Fruit fly (Drosophila melanogaster) whole organism, embryonic: ENCODE measurements around the gene CG14960.

Source experiments
- Atf-2 ChIP-seq: fragments of 200-800 bp; sonication (Bioruptor generic); optimal IDR thresholded peaks from 2 replicates; lab custom pipeline; 2016; ENCODE audit warnings: missing biosample characterization, missing genetic modification characterization
- Awh ChIP-seq: fragments of 200-800 bp; sonication (Bioruptor generic); IDR thresholded peaks from 2 replicates; pipeline ENCODE4, ENCODE4 v1.3.6; 2022; ENCODE audit warnings: missing biosample characterization, missing genetic modification characterization
- CG1024 ChIP-seq: fragments of 200-800 bp; sonication (Bioruptor generic); IDR thresholded peaks from 2 replicates; pipeline ENCODE4 v1.3.6; 2022; ENCODE audit warnings: missing biosample characterization, missing genetic modification characterization
- CG10431 ChIP-seq: fragments of 200-800 bp; sonication (Bioruptor generic); optimal IDR thresholded peaks from 3 replicates; lab custom pipeline; 2018; ENCODE audit warnings: missing biosample characterization, mild to moderate bottlenecking, missing genetic modification characterization
- CG10959 ChIP-seq: fragments of 200-800 bp; sonication (Bioruptor generic); IDR thresholded peaks from 2 replicates; pipeline ENCODE4 v1.3.6; 2022; ENCODE audit warnings: missing biosample characterization, missing genetic modification characterization
- CG11560 ChIP-seq: fragments of 200-800 bp; sonication (Bioruptor generic); IDR thresholded peaks from 3 replicates; pipeline ENCODE4 v1.3.6; 2022; ENCODE audit warnings: missing biosample characterization, missing genetic modification characterization
- CG13424 ChIP-seq: fragments of 200-800 bp; sonication (Bioruptor generic); optimal IDR thresholded peaks from 2 replicates; lab custom pipeline; 2019; ENCODE audit warnings: missing biosample characterization, mild to moderate bottlenecking, missing genetic modification characterization, moderate library complexity
- CG14667 ChIP-seq: fragments of 200-800 bp; sonication (Bioruptor generic); IDR thresholded peaks from 2 replicates; pipeline ENCODE4 v1.3.6; 2022; ENCODE audit warnings: missing biosample characterization, missing genetic modification characterization
- CG14860 ChIP-seq: fragments of 200-800 bp; sonication (Bioruptor generic); IDR thresholded peaks from 3 replicates; pipeline ENCODE4 v1.3.6; 2022; ENCODE audit warnings: missing biosample characterization, missing genetic modification characterization; ENCODE audit not compliant: partially characterized antibody
- CG15073 ChIP-seq: fragments of 200-800 bp; sonication (Bioruptor generic); optimal IDR thresholded peaks from 2 replicates; lab custom pipeline; 2016; ENCODE audit warnings: missing biosample characterization, missing genetic modification characterization
- CG1603 ChIP-seq: fragments of 200-800 bp; sonication (Bioruptor generic); optimal IDR thresholded peaks from 2 replicates; lab custom pipeline; 2019; ENCODE audit warnings: missing biosample characterization, mild to moderate bottlenecking, missing genetic modification characterization, moderate library complexity
- CG17612 ChIP-seq: fragments of 200-800 bp; sonication (Bioruptor generic); IDR thresholded peaks from 2 replicates; pipeline ENCODE4 v1.3.6; 2022; ENCODE audit warnings: missing biosample characterization, missing genetic modification characterization
- CG17802 ChIP-seq: fragments of 200-800 bp; sonication (Bioruptor generic); optimal IDR thresholded peaks from 2 replicates; lab custom pipeline; 2018; ENCODE audit warnings: missing biosample characterization, mild to moderate bottlenecking, missing genetic modification characterization, moderate library complexity
- CG18619 ChIP-seq: fragments of 200-800 bp; sonication (Bioruptor generic); optimal IDR thresholded peaks from 3 replicates; lab custom pipeline; 2017; ENCODE audit warnings: missing biosample characterization, mild to moderate bottlenecking, missing genetic modification characterization
- CG30403 ChIP-seq: fragments of 200-800 bp; sonication (Bioruptor generic); optimal IDR thresholded peaks from 3 replicates; lab custom pipeline; 2016; ENCODE audit warnings: missing biosample characterization, missing genetic modification characterization
- CG3065 ChIP-seq: fragments of 200-800 bp; sonication (Bioruptor generic); optimal IDR thresholded peaks from 2 replicates; lab custom pipeline; 2016; ENCODE audit warnings: missing biosample characterization, missing genetic modification characterization
- CG31365 ChIP-seq: fragments of 200-800 bp; sonication (Bioruptor generic); optimal IDR thresholded peaks from 2 replicates; lab custom pipeline; 2018; ENCODE audit warnings: missing biosample characterization, mild to moderate bottlenecking, missing genetic modification characterization
- CG32532 ChIP-seq: fragments of 200-800 bp; sonication (Bioruptor generic); IDR thresholded peaks from 2 replicates; pipeline ENCODE4 v1.3.6; 2022; ENCODE audit warnings: missing biosample characterization, missing genetic modification characterization
- CG3407 ChIP-seq: fragments of 200-800 bp; sonication (Bioruptor generic); optimal IDR thresholded peaks from 2 replicates; lab custom pipeline; 2018; ENCODE audit warnings: missing biosample characterization, mild to moderate bottlenecking, missing genetic modification characterization
- CG4328 ChIP-seq: fragments of 200-800 bp; sonication (Bioruptor generic); optimal IDR thresholded peaks from 3 replicates; lab custom pipeline; 2017; ENCODE audit warnings: missing biosample characterization, missing genetic modification reagents, missing genetic modification characterization
- CG7357 ChIP-seq: fragments of 200-800 bp; sonication (Bioruptor generic); IDR thresholded peaks from 3 replicates; pipeline ENCODE4 v1.3.6; 2022; ENCODE audit warnings: missing biosample characterization, missing genetic modification characterization
- CG7372 ChIP-seq: fragments of 200-800 bp; sonication (Bioruptor generic); IDR thresholded peaks from 2 replicates; pipeline ENCODE4 v1.3.6; 2022; ENCODE audit warnings: missing biosample characterization, missing genetic modification characterization
- CG7786 ChIP-seq: fragments of 200-800 bp; sonication (Bioruptor generic); optimal IDR thresholded peaks from 2 replicates; lab custom pipeline; 2016; ENCODE audit warnings: missing biosample characterization, missing genetic modification characterization
- CG8089 ChIP-seq: fragments of 200-800 bp; sonication (Bioruptor generic); optimal IDR thresholded peaks from 3 replicates; lab custom pipeline; 2016; ENCODE audit warnings: missing biosample characterization, missing genetic modification characterization
- D19B ChIP-seq: fragments of 200-800 bp; sonication (Bioruptor generic); optimal IDR thresholded peaks from 2 replicates; lab custom pipeline; 2017; ENCODE audit warnings: missing biosample characterization, mild to moderate bottlenecking, missing genetic modification characterization
- Doc2 ChIP-seq: fragments of 200-800 bp; sonication (Bioruptor generic); IDR thresholded peaks from 2 replicates; pipeline ENCODE4 v1.3.6; 2022; ENCODE audit warnings: missing biosample characterization, missing genetic modification characterization
- Dref ChIP-seq: fragments of 200-800 bp; sonication (Bioruptor generic); IDR thresholded peaks from 2 replicates; pipeline ENCODE4 v1.3.6; 2022; ENCODE audit warnings: missing biosample characterization, missing genetic modification characterization
- GATAe ChIP-seq: fragments of 200-800 bp; sonication (Bioruptor generic); conservative IDR thresholded peaks from 2 replicates; pipeline ENCODE4 v1.3.6; 2022; ENCODE audit warnings: missing biosample characterization, missing genetic modification characterization
- Hr39 ChIP-seq: fragments of >200 bp; optimal IDR thresholded peaks from 2 replicates; lab custom pipeline; 2017
- Hr51 ChIP-seq, 2 experiments: fragments of 200-800 bp; sonication (Bioruptor generic); optimal IDR thresholded peaks; 2 replicates in 1 of 2; 3 replicates in 1 of 2; lab custom pipeline; 2016 to 2018; ENCODE audit warnings: missing biosample characterization in 2 of 2, missing genetic modification characterization in 2 of 2, mild to moderate bottlenecking in 1 of 2, moderate library complexity in 1 of 2
- Hsf ChIP-seq: fragments of 200-800 bp; sonication (Bioruptor generic); optimal IDR thresholded peaks from 3 replicates; lab custom pipeline; 2016; ENCODE audit warnings: missing biosample characterization, missing genetic modification characterization
- Mes4 ChIP-seq: fragments of 200-800 bp; sonication (Bioruptor generic); optimal IDR thresholded peaks from 2 replicates; lab custom pipeline; 2016; ENCODE audit warnings: missing biosample characterization, missing genetic modification characterization
- Taf1 ChIP-seq: fragments of 200-800 bp; sonication (Bioruptor generic); IDR thresholded peaks from 2 replicates; pipeline ENCODE4 v1.3.6; 2022; ENCODE audit warnings: missing biosample characterization, missing genetic modification characterization
- az2 ChIP-seq: fragments of 200-800 bp; sonication (Bioruptor generic); optimal IDR thresholded peaks from 3 replicates; lab custom pipeline; 2016; ENCODE audit warnings: missing biosample characterization, missing genetic modification characterization
- bowl ChIP-seq: fragments of 200-800 bp; sonication (Bioruptor generic); IDR thresholded peaks from 2 replicates; pipeline ENCODE4 v1.3.6; 2022; ENCODE audit warnings: missing biosample characterization, missing genetic modification characterization
- chif ChIP-seq, 2 experiments: fragments of 200-800 bp; sonication (Bioruptor generic); optimal IDR thresholded peaks; 3 replicates each; lab custom pipeline; 2016; ENCODE audit warnings: missing biosample characterization in 2 of 2, missing genetic modification characterization in 2 of 2
- dan ChIP-seq: fragments of 200-800 bp; sonication (Bioruptor generic); IDR thresholded peaks from 2 replicates; pipeline ENCODE4 v1.3.6; 2022; ENCODE audit warnings: missing biosample characterization, missing genetic modification characterization
- dm ChIP-seq: fragments of 200-800 bp; sonication (Bioruptor generic); optimal IDR thresholded peaks from 3 replicates; lab custom pipeline; 2016; ENCODE audit warnings: missing biosample characterization, missing genetic modification characterization
- dmrt99B ChIP-seq: fragments of 200-800 bp; sonication (Bioruptor generic); optimal IDR thresholded peaks from 2 replicates; lab custom pipeline; 2018; ENCODE audit warnings: missing biosample characterization, mild to moderate bottlenecking, missing genetic modification characterization, moderate library complexity
- emc ChIP-seq: fragments of 200-800 bp; sonication (Bioruptor generic); optimal IDR thresholded peaks from 2 replicates; lab custom pipeline; 2016; ENCODE audit warnings: missing biosample characterization, missing genetic modification characterization
- grau ChIP-seq: fragments of 200-800 bp; optimal IDR thresholded peaks from 3 replicates; lab custom pipeline; 2019; ENCODE audit warnings: missing biosample characterization, mild to moderate bottlenecking, missing genetic modification characterization, moderate library complexity
- grn ChIP-seq: fragments of 200-800 bp; sonication (Bioruptor generic); optimal IDR thresholded peaks from 3 replicates; lab custom pipeline; 2017; ENCODE audit warnings: missing biosample characterization, missing genetic modification characterization
- hth ChIP-seq: fragments of >200 bp; optimal IDR thresholded peaks from 2 replicates; lab custom pipeline; 2017; ENCODE audit warnings: inconsistent platforms
- ken ChIP-seq: fragments of 200-800 bp; sonication (Bioruptor generic); IDR thresholded peaks from 3 replicates; pipeline ENCODE4 v1.3.6; 2022; ENCODE audit warnings: missing biosample characterization, missing genetic modification characterization
- oc ChIP-seq: fragments of 200-800 bp; sonication (Bioruptor generic); optimal IDR thresholded peaks from 2 replicates; lab custom pipeline; 2018; ENCODE audit warnings: missing biosample characterization, mild to moderate bottlenecking, missing genetic modification characterization, moderate library complexity
- otp ChIP-seq: fragments of 200-800 bp; sonication (Bioruptor generic); IDR thresholded peaks from 3 replicates; pipeline ENCODE4, ENCODE4 v1.3.6; 2022; ENCODE audit warnings: missing biosample characterization, missing genetic modification characterization
- pb ChIP-seq: fragments of 200-800 bp; sonication (Bioruptor generic); optimal IDR thresholded peaks from 3 replicates; lab custom pipeline; 2016; ENCODE audit warnings: missing biosample characterization, missing genetic modification characterization
- pros ChIP-seq: fragments of 200-800 bp; sonication (Bioruptor generic); optimal IDR thresholded peaks from 3 replicates; lab custom pipeline; 2019; ENCODE audit warnings: missing biosample characterization, mild to moderate bottlenecking, missing genetic modification characterization, moderate library complexity
- sens ChIP-seq: fragments of 200-800 bp; sonication (Bioruptor generic); peaks from one replicate; lab custom pipeline; 2016; ENCODE audit warnings: missing biosample characterization, missing genetic modification characterization
- unpg ChIP-seq: fragments of 200-800 bp; sonication (Bioruptor generic); optimal IDR thresholded peaks from 3 replicates; lab custom pipeline; 2018; ENCODE audit warnings: missing biosample characterization, mild to moderate bottlenecking, missing genetic modification characterization, moderate library complexity
- vnd ChIP-seq: fragments of 200-800 bp; sonication (Bioruptor generic); IDR thresholded peaks from 3 replicates; pipeline ENCODE4 v1.3.6; 2022; ENCODE audit warnings: missing biosample characterization, missing genetic modification characterization; ENCODE audit not compliant: partially characterized antibody
- wdn ChIP-seq: fragments of 200-800 bp; sonication (Bioruptor generic); IDR thresholded peaks from 2 replicates; pipeline ENCODE4 v1.3.6; 2022; ENCODE audit warnings: missing biosample characterization, missing genetic modification characterization
- wor ChIP-seq: fragments of 200-800 bp; sonication (Bioruptor generic); IDR thresholded peaks from 2 replicates; pipeline ENCODE4 v1.3.6; 2022; ENCODE audit warnings: missing biosample characterization, missing genetic modification characterization

Gene CG14960

dm6 chr3L:3300345-3300744, 29.5 kb downstream of the CG14960 start:
- TF ChIP-seq CG1603 (tag; lab: Kevin White, UChicago) = peak; percentile 78
- TF ChIP-seq CG11560 (tag; lab: Robert Waterston, UW) = 0 out of 3 replicates have a peak, but pooled peaks have one; percentile 7
- no peak for TF ChIP-seq bowl (GFP tag; lab: Robert Waterston, UW)
- TF ChIP-seq CG15073 (GFP tag; lab: Kevin White, UChicago) = no peak
- peak; percentile 1 for TF ChIP-seq CG18619 (GFP tag; lab: Kevin White, UChicago)
- peak; percentile 62; the same call in 2 of the 3 replicates for TF ChIP-seq otp (GFP tag; lab: Robert Waterston, UW)
- TF ChIP-seq CG3407 (GFP tag; lab: Kevin White, UChicago) = peak; percentile 41
- peak; percentile 51 for TF ChIP-seq grau
- no peak for TF ChIP-seq Taf1
- peak; percentile 55 for TF ChIP-seq CG13424
- peak; percentile 59 for TF ChIP-seq CG3065 (GFP tag; lab: Kevin White, UChicago)
- TF ChIP-seq CG14667 (GFP tag; lab: Robert Waterston, UW) = peak; percentile 56
- no peak for TF ChIP-seq wdn (GFP tag; lab: Robert Waterston, UW)
- peak; percentile 62 for TF ChIP-seq oc
- TF ChIP-seq dan = no peak
- peak; percentile 70; the same call in 2 of the 3 replicates for TF ChIP-seq ken (GFP tag; lab: Robert Waterston, UW)
- TF ChIP-seq unpg (GFP tag; lab: Kevin White, UChicago) = peak; percentile 76
- TF ChIP-seq CG31365 (tag; lab: Kevin White, UChicago) = peak; percentile 15
- peak; percentile 44 for TF ChIP-seq az2
- peak; percentile 46 for TF ChIP-seq Hsf (GFP tag; lab: Kevin White, UChicago)
- TF ChIP-seq sens (GFP tag; lab: Kevin White, UChicago) = peak; percentile 94
- TF ChIP-seq CG7372 = 0 out of 2 replicates have a peak, but pooled peaks have one; percentile 30
- TF ChIP-seq CG17612 (GFP tag; lab: Robert Waterston, UW) = no peak
- peak; percentile 53 for TF ChIP-seq wor
- peak; percentile 29 for TF ChIP-seq CG7786 (GFP tag; lab: Kevin White, UChicago)
- no peak for TF ChIP-seq D19B (GFP tag; lab: Kevin White, UChicago)
- no peak for TF ChIP-seq dm (GFP tag; lab: Kevin White, UChicago)
- no peak for TF ChIP-seq CG4328 (GFP tag; lab: Kevin White, UChicago)
- peak; percentile 1 for TF ChIP-seq Mes4
- no peak for TF ChIP-seq grn (GFP tag; lab: Kevin White, UChicago)
- no peak for TF ChIP-seq CG8089
- TF ChIP-seq GATAe = no peak
- peak; percentile 83 for TF ChIP-seq dmrt99B (tag; lab: Kevin White, UChicago)
- no peak for TF ChIP-seq CG14860
- 0 out of 2 replicates have a peak, but pooled peaks have one; percentile 38 for TF ChIP-seq CG10959 (GFP tag; lab: Robert Waterston, UW)
- TF ChIP-seq CG17802 (tag; lab: Kevin White, UChicago) = peak; percentile 4
- TF ChIP-seq CG7357 = peak; percentile 30; the same call in 1 of the 3 replicates
- TF ChIP-seq Hr39 (lab: Kevin White, UChicago) = no peak
- TF ChIP-seq CG1024 (GFP tag; lab: Robert Waterston, UW) = peak; percentile 65
- TF ChIP-seq Awh (GFP tag; lab: Robert Waterston, UW) = peak; percentile 76
- no peak for TF ChIP-seq Doc2 (GFP tag; lab: Robert Waterston, UW)
- TF ChIP-seq Atf-2 = no peak
- TF ChIP-seq pb (GFP tag; lab: Kevin White, UChicago) = peak; percentile 8
- TF ChIP-seq pros (GFP tag; lab: Kevin White, UChicago) = no peak
- TF ChIP-seq CG32532 = no peak
- TF ChIP-seq hth = no peak
- TF ChIP-seq CG30403 (GFP tag; lab: Kevin White, UChicago) = peak; percentile 55
- TF ChIP-seq emc (GFP tag; lab: Kevin White, UChicago) = no peak
- peak in 1 of 2 experiments; percentile 60 for TF ChIP-seq Hr51 (GFP tag; optimal IDR thresholded peaks at IDR 0.05; lab: Kevin White, UChicago)
- no peak for TF ChIP-seq Dref (GFP tag; lab: Robert Waterston, UW)
- TF ChIP-seq chif (GFP tag; optimal IDR thresholded peaks at IDR 0.05; lab: Kevin White, UChicago) = peak; percentile 37 to 40
- no peak for TF ChIP-seq CG10431
- no peak for TF ChIP-seq vnd (GFP tag; lab: Robert Waterston, UW)
